Fruit fly (Drosophila melanogaster) whole organism, embryonic: Measurements from ENCODE around the gene CG32633.
A peak's percentile ranks its signal among the peaks of the same experiment; 100 is the strongest.

Experiments used
- CG3726 ChIP-seq: fragments of 200-800 bp; sonication (Bioruptor generic); IDR thresholded peaks from 3 replicates; pipeline ENCODE4, ENCODE4 v1.3.6; 2022; ENCODE audit warnings: missing biosample characterization, missing genetic modification characterization
- CG7963 ChIP-seq: fragments of 200-800 bp; sonication (Bioruptor generic); IDR thresholded peaks from 3 replicates; pipeline ENCODE4 v1.3.6; 2022; ENCODE audit warnings: missing biosample characterization, missing genetic modification characterization; ENCODE audit not compliant: partially characterized antibody
- CG9876 ChIP-seq: fragments of 200-800 bp; sonication (Bioruptor generic); optimal IDR thresholded peaks from 2 replicates; lab custom pipeline; 2016; ENCODE audit warnings: missing biosample characterization, missing genetic modification characterization
- Drgx ChIP-seq: fragments of 200-800 bp; sonication (Bioruptor generic); IDR thresholded peaks from 2 replicates; pipeline ENCODE4 v1.3.6; 2022; ENCODE audit warnings: missing biosample characterization, missing genetic modification characterization
- Nf-YB ChIP-seq: fragments of 200-800 bp; sonication (Bioruptor generic); optimal IDR thresholded peaks from 3 replicates; lab custom pipeline; 2019; ENCODE audit warnings: missing biosample characterization, mild to moderate bottlenecking, missing genetic modification characterization, moderate library complexity
- gt ChIP-seq: fragments of 200-800 bp; sonication (Bioruptor generic); IDR thresholded peaks from 2 replicates; pipeline ENCODE4 v1.3.6; 2022; ENCODE audit warnings: missing biosample characterization, missing genetic modification characterization

DNA sequence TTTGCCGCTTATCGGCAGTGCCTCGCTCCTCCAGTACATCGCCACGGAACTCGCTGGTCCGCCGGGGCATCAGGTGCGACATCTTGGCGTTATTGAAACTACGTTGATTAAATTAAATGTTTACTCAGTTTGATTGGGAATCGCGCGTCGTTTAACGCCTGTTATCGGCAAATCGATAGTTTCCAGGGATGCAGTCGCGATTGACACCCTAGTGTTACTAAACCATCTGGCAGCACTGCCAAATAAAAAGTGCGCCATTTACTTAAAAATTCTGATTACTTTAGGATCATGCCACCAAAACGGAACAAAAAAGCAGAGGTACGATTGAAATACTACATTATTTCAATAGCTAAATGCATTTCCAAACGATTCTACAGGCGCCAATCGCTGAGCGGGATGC is 50.4 kb downstream of the CG32633 start, which contains the start of the genes Ndc80 and BthD:
- no peak for TF ChIP-seq gt (GFP tag; lab: Robert Waterston, UW)
- TF ChIP-seq CG3726 (GFP tag; lab: Robert Waterston, UW): no peak
- TF ChIP-seq Nf-YB: no peak
- no peak for TF ChIP-seq Drgx (GFP tag; lab: Robert Waterston, UW)
- TF ChIP-seq CG7963 (GFP tag; lab: Robert Waterston, UW): 0 out of 3 replicates have a peak, but pooled peaks have one; percentile 19
- TF ChIP-seq CG9876 (GFP tag; lab: Kevin White, UChicago): no peak
